Fruit fly (Drosophila melanogaster): ENCODE measurements around the gene Icmt.

Gene Icmt

DNA sequence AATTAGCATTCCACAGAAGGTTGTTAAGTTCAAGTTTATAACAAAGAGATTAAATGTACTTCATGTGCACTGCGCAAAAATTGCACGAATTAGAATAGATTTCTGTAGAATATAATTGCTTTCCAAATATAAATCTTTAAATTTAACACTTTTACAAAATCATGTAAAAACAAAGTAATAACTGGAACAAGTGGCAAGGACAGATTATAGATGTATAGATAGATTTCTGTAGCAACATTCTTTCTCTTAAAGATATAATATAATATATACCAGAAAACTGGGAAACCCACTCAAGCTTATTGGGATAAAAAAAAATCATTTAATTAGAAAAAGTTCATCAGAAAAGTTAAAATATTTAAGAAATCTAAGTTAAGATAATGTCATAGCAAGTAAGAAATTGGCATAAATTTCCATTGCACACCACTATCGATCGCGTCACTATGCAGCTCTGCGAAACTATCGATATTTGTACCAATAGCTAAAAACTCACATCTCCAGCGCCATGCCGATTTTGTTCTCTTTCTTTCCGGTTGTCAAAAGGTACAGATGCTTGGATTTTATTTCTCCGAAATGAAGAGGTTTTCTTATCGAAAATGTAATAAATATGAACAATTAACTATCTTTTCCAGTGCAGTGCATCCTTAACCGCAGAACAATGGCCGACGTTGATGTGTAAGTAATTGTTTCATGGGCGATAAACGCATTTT is 4.9 kb downstream of the Icmt start, which contains the start of gene RpS12 (continued):
- TF ChIP-seq CG6689 (GFP tag; IDR thresholded peaks at IDR 0.05): peak; percentile 36; the same call in 1 of the 2 replicates
- TF ChIP-seq D19B (GFP tag; optimal IDR thresholded peaks at IDR 0.05): peak; percentile 51
- peak; percentile 62; the same call in 2 of the 3 replicates for TF ChIP-seq so (GFP tag; IDR thresholded peaks at IDR 0.05)
- peak; percentile 75; the same call in 2 of the 3 replicates for TF ChIP-seq CG2199 (GFP tag; IDR thresholded peaks at IDR 0.05)
- TF ChIP-seq Oaz (GFP tag; IDR thresholded peaks at IDR 0.05): peak; percentile 72
- TF ChIP-seq nom (GFP tag; optimal IDR thresholded peaks at IDR 0.05): peak; percentile 78
- peak; percentile 50 to 85 for TF ChIP-seq dpn (GFP tag; optimal IDR thresholded peaks at IDR 0.05)
- TF ChIP-seq Spps (tag; optimal IDR thresholded peaks at IDR 0.05): no peak
- peak; percentile 71 for TF ChIP-seq CG6272 (GFP tag; IDR thresholded peaks at IDR 0.05)
- peak; percentile 81 for TF ChIP-seq pzg (GFP tag; optimal IDR thresholded peaks at IDR 0.05)
- TF ChIP-seq CG17359 (tag; optimal IDR thresholded peaks at IDR 0.05): peak; percentile 68
- TF ChIP-seq Blimp-1 (GFP tag; optimal IDR thresholded peaks at IDR 0.05): no peak
- TF ChIP-seq tap (tag; optimal IDR thresholded peaks at IDR 0.05): peak; percentile 58
- TF ChIP-seq Side (GFP tag; optimal IDR thresholded peaks at IDR 0.05): peak; percentile 68
- TF ChIP-seq ssp (GFP tag; IDR thresholded peaks at IDR 0.05): peak; percentile 97
- 0 out of 3 replicates have a peak, but pooled peaks have one; percentile 39 for TF ChIP-seq CG2889 (GFP tag; IDR thresholded peaks at IDR 0.05)
- peak; percentile 88 for TF ChIP-seq CG5953 (GFP tag; IDR thresholded peaks at IDR 0.05)
- peak; percentile 36; the same call in 1 of the 2 replicates for TF ChIP-seq CG43689 (GFP tag; IDR thresholded peaks at IDR 0.05)
- TF ChIP-seq kni (GFP tag; optimal IDR thresholded peaks at IDR 0.05): peak; percentile 22
- TF ChIP-seq crp (GFP tag; optimal IDR thresholded peaks at IDR 0.05): peak in 1 of 2 experiments; percentile 34
- TF ChIP-seq NFAT (GFP tag; IDR thresholded peaks at IDR 0.05): peak; percentile 77; the same call in 1 of the 2 replicates
- no peak for TF ChIP-seq sc (optimal IDR thresholded peaks at IDR 0.05)
- TF ChIP-seq sc (GFP tag; optimal IDR thresholded peaks at IDR 0.05): peak; percentile 43
- TF ChIP-seq E2f2 (GFP tag; IDR thresholded peaks at IDR 0.05): peak; percentile 38; the same call in 1 of the 2 replicates
- peak; percentile 55 for TF ChIP-seq CG8359 (GFP tag; optimal IDR thresholded peaks at IDR 0.05; ENCODE audit: borderline replicate concordance)
- TF ChIP-seq amos (GFP tag; IDR thresholded peaks at IDR 0.05; ENCODE audit: partially characterized antibody): peak; percentile 90
- no peak for TF ChIP-seq Poxn (GFP tag; IDR thresholded peaks at IDR 0.05)
- TF ChIP-seq vvl (GFP tag; IDR thresholded peaks at IDR 0.05): peak; percentile 78
- TF ChIP-seq CG10147 (GFP tag; optimal IDR thresholded peaks at IDR 0.05): peak; percentile 28
- peak; percentile 85 for TF ChIP-seq CG11247 (GFP tag; IDR thresholded peaks at IDR 0.05)
- TF ChIP-seq CG4404 (GFP tag; IDR thresholded peaks at IDR 0.05): peak; percentile 28
- peak; percentile 64; the same call in 1 of the 2 replicates for TF ChIP-seq toy (GFP tag; IDR thresholded peaks at IDR 0.05)
- TF ChIP-seq sug (tag; optimal IDR thresholded peaks at IDR 0.05): peak; percentile 53
- TF ChIP-seq CG4854 (GFP tag; optimal IDR thresholded peaks at IDR 0.05): peak; percentile 71
- peak; percentile 79 for TF ChIP-seq lilli (GFP tag; optimal IDR thresholded peaks at IDR 0.05)
- no peak for TF ChIP-seq Dfd (GFP tag; optimal IDR thresholded peaks at IDR 0.05)
- peak; percentile 55; the same call in 1 of the 2 replicates for TF ChIP-seq CG10959 (GFP tag; IDR thresholded peaks at IDR 0.05)
- peak; percentile 85 for TF ChIP-seq ranshi (GFP tag; IDR thresholded peaks at IDR 0.05)
- peak; percentile 89 for TF ChIP-seq CG17568 (GFP tag; optimal IDR thresholded peaks at IDR 0.05)
- no peak for TF ChIP-seq CG31388 (GFP tag; optimal IDR thresholded peaks at IDR 0.05)
- peak; percentile 62 for TF ChIP-seq gem (tag; optimal IDR thresholded peaks at IDR 0.05)
- TF ChIP-seq Ravus (GFP tag; IDR thresholded peaks at IDR 0.05): no peak
- peak; percentile 45 for TF ChIP-seq CTCF (GFP tag; optimal IDR thresholded peaks at IDR 0.05)
- TF ChIP-seq CG14965 (GFP tag; optimal IDR thresholded peaks at IDR 0.05; ENCODE audit: borderline replicate concordance): peak; percentile 44
- TF ChIP-seq CG13775 (GFP tag; optimal IDR thresholded peaks at IDR 0.05): peak; percentile 82
- peak; percentile 88 for TF ChIP-seq phol (tag; optimal IDR thresholded peaks at IDR 0.05)
- TF ChIP-seq CG9797 (GFP tag; optimal IDR thresholded peaks at IDR 0.05): no peak
- peak; percentile 30 for TF ChIP-seq Six4 (GFP tag; optimal IDR thresholded peaks at IDR 0.05)
- peak; percentile 51 for TF ChIP-seq tx (GFP tag; optimal IDR thresholded peaks at IDR 0.05)
- peak; percentile 27 for TF ChIP-seq TFAM (GFP tag; optimal IDR thresholded peaks at IDR 0.05)

Measured in whole organism, embryonic.